Worm (Caenorhabditis elegans) whole organism, young adult: ENCODE data around the gene alfa-1.

Experiments used
- B0019.2 ChIP-seq: fragments of 200-800 bp; sonication (Bioruptor generic); conservative IDR thresholded peaks from 2 replicates; pipeline ENCODE4 v1.3.6; 2022; ENCODE audit warnings: missing genetic modification reagents, missing genetic modification characterization, missing compliant biosample characterization
- B0336.3 ChIP-seq: fragments of 200-800 bp; sonication (Bioruptor generic); IDR thresholded peaks from 2 replicates; pipeline ENCODE4 v1.3.6; 2022; ENCODE audit warnings: missing genetic modification characterization, missing compliant biosample characterization
- C06A6.2 ChIP-seq: fragments of 200-800 bp; sonication (Bioruptor generic); conservative IDR thresholded peaks from 2 replicates; pipeline ENCODE4 v1.3.6; 2022; ENCODE audit warnings: missing genetic modification characterization, missing compliant biosample characterization
- C17E4.6 ChIP-seq: fragments of 200-800 bp; sonication (Bioruptor generic); IDR thresholded peaks from 2 replicates; pipeline ENCODE4 v1.3.6; 2022; ENCODE audit warnings: missing genetic modification reagents, missing genetic modification characterization, missing compliant biosample characterization
- F37B4.10 ChIP-seq: fragments of 200-800 bp; sonication (Bioruptor generic); IDR thresholded peaks from 2 replicates; pipeline ENCODE4 v1.3.6; 2022; ENCODE audit warnings: missing genetic modification characterization, missing compliant biosample characterization
- F39B2.1 ChIP-seq: fragments of 200-800 bp; sonication (Bioruptor generic); IDR thresholded peaks from 2 replicates; pipeline ENCODE4 v1.3.6; 2022; ENCODE audit warnings: missing genetic modification reagents, missing genetic modification characterization, missing compliant biosample characterization
- F49E8.2 ChIP-seq: sonication (generic microtip); optimal IDR thresholded peaks from 3 replicates; lab custom pipeline; 2017; ENCODE audit warnings: missing genetic modification characterization, mild to moderate bottlenecking, missing compliant biosample characterization, antibody characterized with exemption, moderate library complexity; ENCODE audit not compliant: insufficient read depth
- F52B5.7 ChIP-seq: sonication (generic microtip); optimal IDR thresholded peaks from 2 replicates; lab custom pipeline; 2016; ENCODE audit warnings: mild to moderate bottlenecking, missing genetic modification characterization, missing compliant biosample characterization
- T26A5.8 ChIP-seq: sonication (generic microtip); optimal IDR thresholded peaks from 2 replicates; lab custom pipeline; 2016; ENCODE audit warnings: missing genetic modification characterization, missing compliant biosample characterization
- Y79H2A.3 ChIP-seq: fragments of 200-800 bp; sonication (Bioruptor generic); conservative IDR thresholded peaks from 2 replicates; pipeline ENCODE4 v1.3.6; 2022; ENCODE audit warnings: missing genetic modification reagents, missing genetic modification characterization, missing compliant biosample characterization
- akir-1 ChIP-seq: fragments of 200-800 bp; sonication (Bioruptor generic); optimal IDR thresholded peaks from 2 replicates; lab custom pipeline; 2018; ENCODE audit warnings: mild to moderate bottlenecking, missing genetic modification characterization, moderate library complexity, missing compliant biosample characterization
- ama-1 ChIP-seq, 3 experiments: fragments of 150-350 bp in 1 of 3; sonication (generic microtip) in 2 of 3; optimal IDR thresholded peaks; 2 replicates each; lab custom pipeline; 2014 to 2018; ENCODE audit warnings: missing biosample characterization in 2 of 3, missing genetic modification characterization in 2 of 3, missing genetic modification reagents in 2 of 3
- attf-5 ChIP-seq: fragments of 200-800 bp; sonication (Bioruptor generic); optimal IDR thresholded peaks from 2 replicates; lab custom pipeline; 2018; ENCODE audit warnings: mild to moderate bottlenecking, missing genetic modification characterization, missing compliant biosample characterization
- bed-2 ChIP-seq: fragments of 200-800 bp; sonication (Bioruptor generic); IDR thresholded peaks from 2 replicates; pipeline ENCODE4 v1.3.6; 2022; ENCODE audit warnings: missing genetic modification reagents, missing genetic modification characterization, missing compliant biosample characterization
- ccch-3 ChIP-seq: fragments of 200-800 bp; sonication (Bioruptor generic); optimal IDR thresholded peaks from 2 replicates; lab custom pipeline; 2018; ENCODE audit warnings: mild to moderate bottlenecking, missing genetic modification characterization, missing compliant biosample characterization
- cebp-1 ChIP-seq, 2 experiments: fragments of 200-800 bp in 1 of 2; sonication (Bioruptor generic) in 1 of 2; sonication (generic microtip) in 1 of 2; IDR thresholded peaks in 1 of 2; optimal IDR thresholded peaks in 1 of 2; 2 replicates each; pipeline versions ENCODE4 v1.3.6 to Lab custom; 2017 to 2022; ENCODE audit warnings: missing compliant biosample characterization in 2 of 2, missing genetic modification characterization in 2 of 2, mild to moderate bottlenecking in 1 of 2, missing genetic modification reagents in 1 of 2, moderate library complexity in 1 of 2
- ceh-100 ChIP-seq: fragments of 200-800 bp; sonication (Bioruptor generic); IDR thresholded peaks from 2 replicates; pipeline ENCODE4 v1.3.6; 2022; ENCODE audit warnings: missing genetic modification reagents, missing genetic modification characterization, missing compliant biosample characterization
- die-1 ChIP-seq: sonication (generic microtip); optimal IDR thresholded peaks from 2 replicates; lab custom pipeline; 2016; ENCODE audit warnings: missing genotype, mild to moderate bottlenecking, missing genetic modification characterization, missing compliant biosample characterization
- dox-1 ChIP-seq: fragments of 200-800 bp; sonication (Bioruptor generic); IDR thresholded peaks from 2 replicates; pipeline ENCODE4 v1.3.6; 2022; ENCODE audit warnings: missing genetic modification reagents, missing genetic modification characterization, missing compliant biosample characterization
- dpl-1 ChIP-seq: fragments of 150-350 bp; optimal IDR thresholded peaks from 2 replicates; lab custom pipeline; 2014; ENCODE audit warnings: missing biosample characterization, missing genetic modification reagents, missing genetic modification characterization
- egl-18 ChIP-seq: fragments of 200-800 bp; sonication (Bioruptor generic); IDR thresholded peaks from 2 replicates; pipeline ENCODE4 v1.3.6; 2022; ENCODE audit warnings: missing genetic modification reagents, missing genetic modification characterization, missing compliant biosample characterization
- egl-44 ChIP-seq: fragments of 200-800 bp; sonication (Bioruptor generic); IDR thresholded peaks from 2 replicates; pipeline ENCODE4 v1.3.6; 2022; ENCODE audit warnings: missing genetic modification reagents, missing genetic modification characterization, missing compliant biosample characterization
- egrh-3 ChIP-seq: fragments of 200-800 bp; sonication (Bioruptor generic); IDR thresholded peaks from 2 replicates; pipeline ENCODE4 v1.3.6; 2022; ENCODE audit warnings: missing genetic modification reagents, missing genetic modification characterization, missing compliant biosample characterization
- hmg-1.2 ChIP-seq: fragments of 200-800 bp; sonication (Bioruptor generic); IDR thresholded peaks from 2 replicates; pipeline ENCODE4 v1.3.6; 2022; ENCODE audit warnings: missing genetic modification reagents, missing genetic modification characterization, missing compliant biosample characterization
- hrde-1 ChIP-seq: sonication (generic microtip); optimal IDR thresholded peaks from 2 replicates; lab custom pipeline; 2016; ENCODE audit warnings: missing genetic modification characterization, mild to moderate bottlenecking, missing compliant biosample characterization, moderate library complexity, missing genotype, missing genetic modification reagents, borderline replicate concordance
- hsf-1 ChIP-seq: fragments of 200-800 bp; sonication (Bioruptor generic); IDR thresholded peaks from 2 replicates; pipeline ENCODE4 v1.3.6; 2022; ENCODE audit warnings: missing genetic modification reagents, missing genetic modification characterization, missing compliant biosample characterization
- let-526 ChIP-seq: fragments of 200-800 bp; sonication (Bioruptor generic); IDR thresholded peaks from 2 replicates; pipeline ENCODE4 v1.3.6; 2022; ENCODE audit warnings: missing genetic modification reagents, missing genetic modification characterization, missing compliant biosample characterization
- lin-26 ChIP-seq: fragments of 200-800 bp; sonication (Bioruptor generic); IDR thresholded peaks from 2 replicates; pipeline ENCODE4 v1.3.6; 2022; ENCODE audit warnings: missing genetic modification reagents, missing genetic modification characterization, missing compliant biosample characterization
- lin-35 ChIP-seq, 3 experiments: fragments of 150-350 bp in 2 of 3; sonication (generic microtip) in 1 of 3; optimal IDR thresholded peaks; 2 replicates each; lab custom pipeline; 2014 to 2018; ENCODE audit warnings: missing biosample characterization in 3 of 3, missing genetic modification characterization in 3 of 3, missing genetic modification reagents in 3 of 3
- lin-54 ChIP-seq: fragments of 200-800 bp; sonication (Bioruptor generic); optimal IDR thresholded peaks from 2 replicates; lab custom pipeline; 2018; ENCODE audit warnings: mild to moderate bottlenecking, missing genetic modification characterization, missing compliant biosample characterization
- madf-10 ChIP-seq: sonication (generic microtip); optimal IDR thresholded peaks from 2 replicates; lab custom pipeline; 2016; ENCODE audit warnings: mild to moderate bottlenecking, missing genetic modification characterization, missing compliant biosample characterization
- madf-3 ChIP-seq: fragments of 200-800 bp; sonication (Bioruptor generic); IDR thresholded peaks from 2 replicates; pipeline ENCODE4 v1.3.6; 2022; ENCODE audit warnings: missing genetic modification reagents, missing genetic modification characterization, missing compliant biosample characterization
- nfya-1 ChIP-seq: sonication (generic microtip); optimal IDR thresholded peaks from 2 replicates; lab custom pipeline; 2017; ENCODE audit warnings: antibody characterized with exemption, missing compliant biosample characterization, missing genetic modification characterization, borderline replicate concordance; ENCODE audit not compliant: insufficient read depth
- nfya-2 ChIP-seq: fragments of 200-800 bp; sonication (Bioruptor generic); IDR thresholded peaks from 2 replicates; pipeline ENCODE4 v1.3.6; 2022; ENCODE audit warnings: missing genetic modification reagents, missing genetic modification characterization, missing compliant biosample characterization
- nfyb-1 ChIP-seq: fragments of 200-800 bp; sonication (Bioruptor generic); IDR thresholded peaks from 2 replicates; pipeline ENCODE4 v1.3.6; 2022; ENCODE audit warnings: missing genetic modification reagents, missing genetic modification characterization, missing compliant biosample characterization
- rpc-1 ChIP-seq, 2 experiments: fragments of 150-350 bp in 1 of 2; sonication (generic microtip) in 1 of 2; optimal IDR thresholded peaks; 2 replicates each; lab custom pipeline; 2014 to 2018; ENCODE audit warnings: missing biosample characterization in 1 of 2, missing genetic modification characterization in 1 of 2, missing genetic modification reagents in 1 of 2, missing genotype in 1 of 2
- snpc-3.4 ChIP-seq: sonication (generic microtip); optimal IDR thresholded peaks from 2 replicates; lab custom pipeline; 2017; ENCODE audit warnings: missing genetic modification characterization, mild to moderate bottlenecking, missing compliant biosample characterization, antibody characterized with exemption, moderate library complexity, missing genotype, missing genetic modification reagents
- snpc-4 ChIP-seq, 5 experiments: fragments of 150-350 bp in 1 of 5; sonication (generic microtip) in 4 of 5; optimal IDR thresholded peaks; 2 replicates each; lab custom pipeline; 2014 to 2018; ENCODE audit warnings: missing genetic modification characterization in 5 of 5, missing biosample characterization in 3 of 5, antibody characterized with exemption in 2 of 5, mild to moderate bottlenecking in 2 of 5, missing compliant biosample characterization in 2 of 5, missing genotype in 2 of 5, moderate library complexity in 2 of 5, missing genetic modification reagents in 1 of 5
- tbp1 ChIP-seq: fragments of 200-800 bp; sonication (Bioruptor generic); optimal IDR thresholded peaks from 2 replicates; lab custom pipeline; 2018; ENCODE audit warnings: mild to moderate bottlenecking, missing genetic modification characterization, missing compliant biosample characterization
- unc-62 ChIP-seq: fragments of 150-350 bp; optimal IDR thresholded peaks from 2 replicates; lab custom pipeline; 2014; ENCODE audit warnings: missing biosample characterization, missing genetic modification reagents, missing genetic modification characterization
- zfh-2 ChIP-seq: fragments of 200-800 bp; sonication (Bioruptor generic); conservative IDR thresholded peaks from 2 replicates; pipeline ENCODE4 v1.3.6; 2022; ENCODE audit warnings: missing genetic modification reagents, missing genetic modification characterization, missing compliant biosample characterization
- ztf-22 ChIP-seq: fragments of 200-800 bp; sonication (Bioruptor generic); optimal IDR thresholded peaks from 2 replicates; lab custom pipeline; 2018; ENCODE audit warnings: mild to moderate bottlenecking, missing genetic modification characterization, moderate library complexity, missing compliant biosample characterization
- ztf-26 ChIP-seq: sonication (generic microtip); optimal IDR thresholded peaks from 2 replicates; lab custom pipeline; 2017; ENCODE audit warnings: missing genetic modification characterization, missing compliant biosample characterization
- ztf-28 ChIP-seq: fragments of 200-800 bp; sonication (Bioruptor generic); IDR thresholded peaks from 2 replicates; pipeline ENCODE4 v1.3.6; 2022; ENCODE audit warnings: missing genetic modification reagents, missing genetic modification characterization, missing compliant biosample characterization

The alfa-1 gene

ce11 chrII:7636941-7637340 lies 25.4 kb downstream of the alfa-1 start:
- TF ChIP-seq nfya-2 (GFP tag; lab: Robert Waterston, UW), result no peak
- no peak for TF ChIP-seq madf-3 (GFP tag; lab: Robert Waterston, UW)
- TF ChIP-seq dpl-1, result no peak
- no peak for TF ChIP-seq egrh-3 (GFP tag; lab: Robert Waterston, UW)
- no peak for TF ChIP-seq F52B5.7 (tag; lab: Kevin White, UChicago)
- TF ChIP-seq snpc-3.4 (tag; lab: Kevin White, UChicago), result no peak
- TF ChIP-seq madf-10 (tag; lab: Kevin White, UChicago), result no peak
- TF ChIP-seq tbp1 (GFP tag; lab: Kevin White, UChicago), result no peak
- TF ChIP-seq B0336.3 (GFP tag; lab: Robert Waterston, UW), result no peak
- no peak for TF ChIP-seq lin-35 (GFP tag; optimal IDR thresholded peaks at IDR 0.05; lab: Kevin White, UChicago)
- no peak for TF ChIP-seq unc-62
- no peak for TF ChIP-seq lin-54 (GFP tag; lab: Kevin White, UChicago)
- TF ChIP-seq B0019.2 (GFP tag; lab: Robert Waterston, UW), result no peak
- TF ChIP-seq egl-18 (GFP tag; lab: Robert Waterston, UW), result no peak
- TF ChIP-seq ccch-3 (GFP tag; lab: Kevin White, UChicago), result no peak
- TF ChIP-seq hsf-1 (GFP tag; lab: Robert Waterston, UW), result no peak
- TF ChIP-seq ztf-26, result no peak
- no peak for TF ChIP-seq nfya-1 (tag; lab: Kevin White, UChicago)
- TF ChIP-seq ztf-28, result no peak

DNA sequence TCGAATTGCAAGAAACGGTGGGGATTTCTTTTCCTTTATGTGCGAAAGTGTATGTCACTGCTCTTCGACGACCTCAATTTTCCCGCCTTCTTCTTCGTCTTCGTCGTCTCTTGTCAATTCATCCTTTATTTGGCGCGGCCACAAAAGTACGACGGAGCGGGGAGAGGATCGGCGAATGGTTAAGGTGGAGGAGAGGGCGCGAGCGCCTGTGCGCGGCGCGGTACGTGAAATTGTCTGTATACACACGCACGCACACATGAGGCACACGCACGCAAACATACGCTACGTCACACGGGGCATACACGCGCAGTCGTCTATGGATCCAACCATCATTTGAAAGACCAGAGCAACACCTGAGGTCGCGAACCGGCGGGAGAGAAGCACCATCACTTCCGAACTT lies 27.0 kb downstream of the alfa-1 start:
- 0 out of 2 replicates have a peak, but pooled peaks have one; percentile 13 for TF ChIP-seq dox-1
- TF ChIP-seq unc-62, result no peak
- TF ChIP-seq egl-44 (GFP tag; lab: Robert Waterston, UW), result no peak
- no peak for TF ChIP-seq ama-1 (optimal IDR thresholded peaks at IDR 0.05; lab: Kevin White, UChicago)
- TF ChIP-seq ama-1 (GFP tag; optimal IDR thresholded peaks at IDR 0.05; lab: Kevin White, UChicago), result no peak
- TF ChIP-seq cebp-1 (GFP tag; IDR thresholded peaks at IDR 0.05; lab: Robert Waterston, UW), result no peak
- peak; percentile 41 for TF ChIP-seq cebp-1 (tag; optimal IDR thresholded peaks at IDR 0.05; lab: Kevin White, UChicago)
- TF ChIP-seq madf-3 (GFP tag; lab: Robert Waterston, UW), result 0 out of 2 replicates have a peak, but pooled peaks have one; percentile 41
- TF ChIP-seq hmg-1.2 (GFP tag; lab: Robert Waterston, UW), result no peak
- no peak for TF ChIP-seq rpc-1 (optimal IDR thresholded peaks at IDR 0.05; lab: Kevin White, UChicago)
- TF ChIP-seq rpc-1 (tag; optimal IDR thresholded peaks at IDR 0.05; lab: Kevin White, UChicago), result no peak
- TF ChIP-seq attf-5 (GFP tag; lab: Kevin White, UChicago), result no peak
- TF ChIP-seq ceh-100 (GFP tag; lab: Robert Waterston, UW), result no peak
- 0 out of 2 replicates have a peak, but pooled peaks have one; percentile 17 for TF ChIP-seq nfyb-1
- no peak for TF ChIP-seq tbp1 (GFP tag; lab: Kevin White, UChicago)
- no peak for TF ChIP-seq F39B2.1 (GFP tag; lab: Robert Waterston, UW)
- TF ChIP-seq let-526 (GFP tag; lab: Robert Waterston, UW), result no peak
- no peak for TF ChIP-seq akir-1
- TF ChIP-seq C17E4.6 (GFP tag; lab: Robert Waterston, UW), result no peak
- TF ChIP-seq T26A5.8 (tag; lab: Kevin White, UChicago), result no peak
- peak; percentile 92 for TF ChIP-seq zfh-2 (GFP tag; lab: Robert Waterston, UW)
- no peak for TF ChIP-seq hrde-1 (tag; lab: Kevin White, UChicago)
- peak; percentile 14; the same call in 1 of the 2 replicates for TF ChIP-seq lin-26
- no peak for TF ChIP-seq madf-10 (tag; lab: Kevin White, UChicago)
- no peak for TF ChIP-seq die-1
- no peak for TF ChIP-seq snpc-4 (GFP tag; optimal IDR thresholded peaks at IDR 0.05; lab: Kevin White, UChicago)
- no peak for TF ChIP-seq snpc-4 (tag; optimal IDR thresholded peaks at IDR 0.05; lab: Kevin White, UChicago)
- TF ChIP-seq bed-2, result no peak
- no peak for TF ChIP-seq C06A6.2 (GFP tag; lab: Robert Waterston, UW)
- no peak for TF ChIP-seq lin-35 (GFP tag; optimal IDR thresholded peaks at IDR 0.05; lab: Kevin White, UChicago)
- no peak for TF ChIP-seq egl-18 (GFP tag; lab: Robert Waterston, UW)
- no peak for TF ChIP-seq ccch-3 (GFP tag; lab: Kevin White, UChicago)
- TF ChIP-seq Y79H2A.3, result no peak
- no peak for TF ChIP-seq ztf-22
- no peak for TF ChIP-seq hsf-1 (GFP tag; lab: Robert Waterston, UW)
- TF ChIP-seq F37B4.10 (GFP tag; lab: Robert Waterston, UW), result 0 out of 2 replicates have a peak, but pooled peaks have one; percentile 14
- TF ChIP-seq F49E8.2 (tag; lab: Kevin White, UChicago), result no peak
